Worm (Caenorhabditis elegans) whole organism, dauer: ENCODE measurements around the gene C16A11.10.

Experiments used
- unc-62 ChIP-seq: sonication (generic microtip); optimal IDR thresholded peaks from 2 replicates; lab custom pipeline; 2017; ENCODE audit warnings: missing biosample characterization, missing genetic modification reagents, missing genetic modification characterization

Gene C16A11.10

DNA sequence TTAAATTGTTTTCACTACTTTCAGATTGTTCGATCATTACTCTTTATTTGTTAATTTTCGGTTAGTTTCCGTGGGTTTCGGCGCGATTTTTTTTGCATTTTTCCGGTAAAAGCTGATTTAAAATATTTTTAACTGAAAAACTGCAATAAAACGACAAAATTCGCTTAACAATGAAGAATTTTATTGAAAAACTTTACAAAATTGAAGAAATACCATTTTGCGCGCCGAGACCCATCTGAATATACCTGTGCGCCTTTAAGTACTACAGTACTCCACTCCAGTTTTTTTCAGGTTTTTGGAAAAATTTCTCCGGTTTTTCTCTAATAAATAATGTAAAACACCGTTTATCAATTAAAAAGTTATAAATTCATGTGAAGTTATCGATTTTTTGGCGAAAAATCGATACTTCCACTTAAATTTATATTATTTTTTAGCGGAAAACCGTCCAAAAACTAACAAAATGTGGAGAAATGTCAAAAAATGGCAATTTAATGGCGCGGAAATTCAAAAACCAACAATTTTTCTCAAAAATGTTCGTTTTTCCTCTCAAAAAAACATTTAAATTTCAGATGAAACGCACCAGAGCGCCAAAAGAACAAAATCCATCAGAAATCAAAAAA, at the start of gene C16A11.10:
C16A11.10 (plus strand) TSS at position 570 of the 620 bp plus-strand sequence.
- no peak for TF ChIP-seq unc-62 (GFP tag; lab: Kevin White, UChicago)

DNA sequence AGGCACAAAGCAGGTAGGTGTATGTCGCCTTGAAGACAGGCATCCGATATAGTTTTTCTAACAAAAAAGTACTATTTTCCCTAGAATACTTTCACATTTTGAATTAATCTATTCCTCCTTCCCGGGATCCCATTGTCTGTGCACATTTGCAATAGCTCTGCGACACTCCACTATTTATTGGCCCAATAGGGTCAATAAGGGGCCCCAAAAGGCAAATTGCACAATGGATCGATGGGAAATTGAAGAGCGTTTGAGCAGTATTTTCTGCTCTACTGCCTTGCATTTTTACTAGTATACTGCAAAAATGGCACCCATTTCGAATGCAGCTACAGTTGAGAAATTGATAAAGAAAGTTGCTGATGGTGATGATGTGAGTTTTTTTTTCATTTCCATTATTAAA, 48.8 kb upstream of the C16A11.10 start, which contains the start of gene R03H10.11:
R03H10.11 (plus strand) TSS at position 301 of the 400 bp plus-strand sequence.
- no peak for TF ChIP-seq unc-62 (GFP tag; lab: Kevin White, UChicago)

DNA sequence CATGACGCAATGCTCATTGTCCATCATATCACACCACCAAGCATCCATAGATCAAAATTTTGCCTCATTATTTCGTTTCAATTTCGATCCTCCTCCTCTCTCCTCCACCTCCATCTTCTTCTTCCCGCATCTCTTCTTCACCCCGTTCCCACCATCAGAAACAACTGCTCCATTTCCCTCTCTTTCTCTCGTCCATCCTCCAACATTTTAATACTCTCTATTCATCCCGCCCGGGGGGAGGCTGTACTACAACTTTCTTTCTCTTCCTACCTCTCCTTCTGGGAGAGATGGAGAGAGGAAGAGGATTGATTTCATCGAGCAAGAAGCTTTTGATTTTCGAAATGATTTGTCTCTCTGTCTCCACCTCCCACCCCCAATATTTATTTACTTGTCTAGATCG, 47.2 kb upstream of the C16A11.10 start:
- no peak for TF ChIP-seq unc-62 (GFP tag; lab: Kevin White, UChicago)

DNA sequence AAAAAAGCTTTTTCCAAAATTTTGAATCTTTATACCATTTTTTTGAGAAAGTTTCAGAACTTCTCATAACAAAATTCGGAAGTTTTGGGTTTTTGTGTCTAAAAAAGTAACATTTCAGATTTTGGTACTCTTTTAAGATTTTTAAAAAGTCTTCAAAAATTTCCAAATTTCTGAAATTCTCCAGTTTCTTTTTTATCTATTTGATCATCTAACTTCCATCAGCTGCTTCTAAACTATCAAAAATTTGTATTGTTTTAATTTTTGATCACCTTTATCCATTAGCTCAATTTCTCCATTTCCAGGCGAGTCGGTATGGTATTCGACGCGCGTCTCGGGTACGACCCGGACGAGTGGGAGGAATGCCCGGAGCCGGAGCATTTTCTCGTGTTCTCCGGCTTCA, 44.8 kb upstream of the C16A11.10 start, which contains the start of gene cpna-1:
cpna-1 (plus strand) TSS at position 301 of the 400 bp plus-strand sequence.
- no peak for TF ChIP-seq unc-62 (GFP tag; lab: Kevin White, UChicago)

DNA sequence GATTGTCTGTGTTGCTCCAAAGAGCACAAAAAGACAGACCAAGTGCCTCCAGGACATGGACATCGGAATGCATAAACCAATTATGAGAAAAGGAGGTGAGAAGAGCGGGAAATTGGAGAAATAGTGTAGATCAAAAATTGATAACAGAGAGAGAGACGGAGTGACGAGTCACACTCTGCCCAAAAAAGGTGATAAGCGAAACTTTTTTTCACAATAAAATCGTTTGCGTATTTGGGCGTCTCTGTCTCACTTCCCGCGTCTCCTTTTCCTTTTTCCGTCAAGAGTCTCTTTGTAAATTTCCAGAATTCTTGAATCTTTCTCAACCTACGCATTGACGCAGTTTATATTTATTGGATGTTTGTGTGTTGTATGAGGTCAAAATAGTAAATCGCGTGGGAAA, 37.1 kb upstream of the C16A11.10 start, which contains the start of gene mth-2:
mth-2 (minus strand) TSS at position 188 of the 400 bp plus-strand sequence.
- no peak for TF ChIP-seq unc-62 (GFP tag; lab: Kevin White, UChicago)

DNA sequence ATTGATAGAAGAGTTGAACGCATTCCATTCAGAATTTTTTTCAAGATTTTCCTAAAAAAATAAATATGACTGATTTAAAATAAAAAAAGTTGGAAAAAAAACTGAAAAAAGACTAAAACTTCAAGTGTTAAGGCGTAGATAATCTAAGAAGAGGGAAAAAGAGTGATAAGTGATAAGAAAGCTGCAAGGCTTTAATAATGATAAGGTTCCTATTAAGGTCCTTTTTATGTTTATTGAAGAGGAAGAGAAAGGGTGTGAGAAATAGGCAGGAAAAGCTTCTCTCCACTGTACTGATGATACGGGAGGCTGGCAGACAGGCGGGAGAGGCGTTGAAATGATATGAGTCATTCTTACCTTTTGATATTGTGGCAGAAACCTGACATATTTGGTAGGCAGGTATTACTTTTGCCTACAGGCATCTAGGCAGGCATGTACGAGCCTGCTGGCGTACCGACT, 27.4 kb upstream of the C16A11.10 start, which contains the start of gene mth-1:
mth-1 (minus strand) TSS at position 51 of the 456 bp plus-strand sequence.
- no peak for TF ChIP-seq unc-62 (GFP tag; lab: Kevin White, UChicago)

DNA sequence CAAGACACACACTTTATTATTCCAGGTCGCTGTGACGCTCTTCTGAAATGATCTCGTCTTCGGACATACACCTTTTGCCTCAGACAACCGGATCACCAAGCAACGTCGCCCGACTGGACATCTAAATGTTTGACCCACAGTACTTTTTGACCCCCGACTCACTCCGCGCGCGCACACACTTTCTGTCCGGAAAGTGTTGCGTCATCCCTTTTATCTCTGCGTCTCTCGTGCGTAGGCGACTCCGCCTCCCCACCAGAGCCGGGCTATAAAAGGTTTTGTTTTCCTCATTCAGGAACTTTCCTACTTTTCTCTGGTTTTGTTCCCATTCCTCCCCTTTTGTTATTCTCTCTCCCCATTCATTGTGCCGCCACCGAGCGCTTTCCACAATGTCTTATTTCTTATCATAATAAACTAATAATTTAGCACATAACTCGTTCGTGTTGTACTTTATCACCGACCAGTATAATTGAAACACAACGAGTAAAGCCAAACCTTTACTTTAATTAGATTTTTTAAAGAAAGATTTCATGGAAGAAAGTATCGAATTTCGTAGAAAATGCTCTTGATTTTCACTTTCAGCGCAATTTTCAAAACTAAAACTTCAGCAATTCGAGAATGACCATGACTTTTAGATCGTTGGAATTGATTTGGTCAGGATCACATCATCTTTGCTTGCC, 22.0 kb upstream of the C16A11.10 start, which contains the start of gene F31D5.6:
F31D5.6 (plus strand) TSS at position 627 of the 677 bp plus-strand sequence.
- TF ChIP-seq unc-62 (GFP tag; lab: Kevin White, UChicago): no peak

DNA sequence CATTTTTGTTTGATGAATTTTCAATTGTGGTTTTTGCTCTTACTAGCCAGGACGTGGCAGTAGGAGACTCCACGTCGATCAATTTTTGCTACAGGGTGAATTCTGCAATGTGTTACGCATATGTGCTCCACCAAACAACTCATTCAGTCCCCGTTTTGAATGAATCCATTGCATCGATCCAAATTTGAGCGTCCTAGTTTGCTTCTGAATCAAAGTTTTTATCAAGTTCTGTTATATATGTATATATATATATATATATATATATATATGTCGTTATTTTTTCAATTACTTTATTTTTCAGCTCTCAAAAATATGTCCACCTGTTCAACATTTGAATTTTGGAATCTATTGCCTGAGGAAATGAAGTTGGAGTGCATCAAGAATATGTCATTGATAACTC, 20.1 kb upstream of the C16A11.10 start, which contains the start of gene F31D5.7:
F31D5.7 (plus strand) TSS at position 301 of the 400 bp plus-strand sequence.
- no peak for TF ChIP-seq unc-62 (GFP tag; lab: Kevin White, UChicago)

DNA sequence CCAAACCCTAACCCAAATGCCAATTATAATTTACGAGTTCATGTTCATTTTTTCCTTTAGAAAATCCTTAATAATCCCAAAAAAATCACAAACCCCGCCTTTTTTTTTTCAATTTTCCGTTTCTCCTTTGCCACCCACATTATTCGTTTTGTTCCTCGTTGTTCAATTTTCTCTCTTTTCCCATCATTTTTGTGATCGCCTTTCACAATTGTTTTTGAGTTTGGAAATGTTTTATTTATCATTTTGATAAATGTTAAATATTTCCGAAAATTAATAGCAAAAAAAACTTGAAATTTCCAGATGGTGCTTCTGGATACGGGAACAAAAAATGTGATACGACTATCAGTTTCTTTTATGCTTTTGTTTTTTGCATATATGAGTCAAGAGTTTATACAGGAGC, 15.9 kb upstream of the C16A11.10 start, which contains the start of gene F31D5.2:
F31D5.2 (plus strand) TSS at position 301 of the 400 bp plus-strand sequence.
- TF ChIP-seq unc-62 (GFP tag; lab: Kevin White, UChicago): no peak

DNA sequence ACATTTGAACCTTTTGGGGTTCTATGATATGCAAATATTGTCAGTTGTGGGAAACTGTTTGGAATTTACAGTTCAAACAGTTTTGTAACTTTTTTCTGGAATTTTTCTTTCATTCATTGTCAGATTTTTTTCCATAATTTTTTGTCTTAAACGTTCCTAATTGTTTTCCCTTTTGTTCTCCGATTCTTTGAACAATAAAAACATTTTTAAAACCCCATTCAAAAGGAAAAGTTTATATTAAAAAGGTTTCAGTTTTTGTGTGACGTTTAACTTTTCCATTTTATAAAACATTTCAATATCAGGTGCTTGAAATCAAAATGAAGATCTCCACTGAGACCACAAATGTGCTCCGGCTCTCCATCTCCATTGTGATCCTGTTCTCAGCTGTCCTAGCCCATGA, 12.1 kb upstream of the C16A11.10 start, which contains the start of gene F31D5.1:
F31D5.1 (plus strand) TSS at position 301 of the 400 bp plus-strand sequence.
- TF ChIP-seq unc-62 (GFP tag; lab: Kevin White, UChicago): no peak

DNA sequence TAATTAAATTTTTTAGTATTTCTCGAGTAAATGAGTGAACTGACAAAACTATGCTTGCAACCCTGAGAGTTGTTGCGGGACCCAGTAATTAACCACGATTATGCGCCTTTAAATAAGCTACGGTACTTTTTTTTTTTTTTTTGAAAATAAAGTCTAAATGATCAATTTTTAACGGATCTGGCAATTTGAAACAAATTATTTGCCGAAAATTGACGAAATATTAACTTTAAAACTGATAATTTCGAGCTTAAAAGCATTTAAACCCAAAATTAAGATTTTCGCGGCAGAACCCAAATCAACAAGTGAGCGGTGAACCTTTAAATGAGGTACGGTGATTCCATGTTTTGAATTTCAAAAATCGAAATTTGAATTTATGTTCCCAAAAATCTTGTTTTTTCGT, 8.7 kb upstream of the C16A11.10 start:
- no peak for TF ChIP-seq unc-62 (GFP tag; lab: Kevin White, UChicago)

DNA sequence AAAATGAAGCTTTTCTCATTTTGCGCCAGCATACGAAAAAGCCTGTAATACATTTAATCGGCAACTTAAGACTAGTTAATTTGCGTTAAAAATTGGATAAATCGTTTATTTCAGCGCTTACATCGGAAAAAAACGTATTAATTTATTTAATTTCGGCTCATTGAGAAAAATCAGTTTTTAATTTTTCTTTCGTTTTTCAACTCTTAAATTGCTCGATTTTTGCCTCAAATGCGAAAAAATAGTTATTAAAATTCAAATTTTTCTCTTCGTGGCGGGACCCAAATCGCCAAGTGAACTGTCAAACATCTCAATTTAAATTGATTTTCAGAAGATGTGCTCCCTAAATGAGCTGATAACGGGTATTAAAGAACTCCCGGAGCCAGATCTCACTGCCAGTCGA, 8.2 kb upstream of the C16A11.10 start, which contains the start of gene C16A11.5:
C16A11.5 (plus strand) TSS at position 323 of the 400 bp plus-strand sequence.
- TF ChIP-seq unc-62 (GFP tag; lab: Kevin White, UChicago): no peak

DNA sequence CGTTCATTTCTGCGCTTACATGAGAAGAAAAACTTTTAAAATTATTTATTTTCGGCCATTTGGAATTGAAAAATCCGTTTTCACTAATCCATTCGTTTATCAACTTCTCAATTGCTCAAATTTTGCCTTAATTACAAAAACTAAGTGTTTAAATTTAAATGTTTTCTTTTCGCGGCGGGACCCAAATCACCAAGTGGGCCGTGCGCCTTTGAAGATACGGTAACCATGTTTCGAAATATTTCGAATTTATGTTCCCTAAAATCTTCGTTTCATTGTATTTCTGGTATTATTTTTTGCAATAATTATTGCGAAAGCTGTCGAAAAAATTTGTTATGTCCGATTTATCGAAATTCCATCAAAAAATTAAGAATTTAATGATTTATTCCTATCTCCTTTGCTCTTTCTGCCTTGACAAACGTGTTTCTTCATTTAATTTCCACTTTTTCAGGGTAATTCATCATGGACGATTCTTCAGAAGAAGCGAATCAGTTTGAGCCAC, 4.5 kb upstream of the C16A11.10 start, which contains the start of gene C16A11.4:
C16A11.4 (plus strand) TSS at position 449 of the 499 bp plus-strand sequence.
- no peak for TF ChIP-seq unc-62 (GFP tag; lab: Kevin White, UChicago)

DNA sequence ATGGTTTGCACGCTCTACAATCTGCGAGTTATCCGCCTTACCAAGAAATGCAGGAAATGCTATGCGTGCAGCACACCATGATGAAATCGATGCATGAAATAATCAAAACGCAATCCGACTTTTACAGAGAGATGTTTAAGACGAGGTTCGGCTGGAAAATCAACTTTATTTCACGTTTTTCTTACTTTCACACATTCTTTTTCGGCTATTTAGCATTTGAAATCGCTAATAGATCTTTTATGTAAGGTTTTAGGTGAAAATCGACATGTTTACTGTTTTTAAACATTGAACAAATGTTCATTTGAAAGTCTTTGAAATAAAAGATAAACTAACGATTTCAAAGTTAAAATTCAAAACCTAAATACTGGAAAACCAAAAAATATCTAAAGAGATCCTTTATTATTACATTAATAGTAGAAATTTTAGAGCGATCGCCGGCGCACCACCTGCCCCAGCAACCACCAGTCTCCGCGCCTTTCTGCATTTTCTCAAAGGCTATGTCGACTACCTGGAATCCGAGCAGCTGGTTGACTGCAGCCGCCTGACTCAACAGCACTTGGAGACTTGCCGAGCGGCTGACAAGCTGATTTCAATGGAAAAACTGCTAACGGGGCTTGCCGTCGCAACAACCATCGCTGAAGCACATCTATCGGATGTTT, 2.9 kb upstream of the C16A11.10 start:
- TF ChIP-seq unc-62 (GFP tag; lab: Kevin White, UChicago): no peak

DNA sequence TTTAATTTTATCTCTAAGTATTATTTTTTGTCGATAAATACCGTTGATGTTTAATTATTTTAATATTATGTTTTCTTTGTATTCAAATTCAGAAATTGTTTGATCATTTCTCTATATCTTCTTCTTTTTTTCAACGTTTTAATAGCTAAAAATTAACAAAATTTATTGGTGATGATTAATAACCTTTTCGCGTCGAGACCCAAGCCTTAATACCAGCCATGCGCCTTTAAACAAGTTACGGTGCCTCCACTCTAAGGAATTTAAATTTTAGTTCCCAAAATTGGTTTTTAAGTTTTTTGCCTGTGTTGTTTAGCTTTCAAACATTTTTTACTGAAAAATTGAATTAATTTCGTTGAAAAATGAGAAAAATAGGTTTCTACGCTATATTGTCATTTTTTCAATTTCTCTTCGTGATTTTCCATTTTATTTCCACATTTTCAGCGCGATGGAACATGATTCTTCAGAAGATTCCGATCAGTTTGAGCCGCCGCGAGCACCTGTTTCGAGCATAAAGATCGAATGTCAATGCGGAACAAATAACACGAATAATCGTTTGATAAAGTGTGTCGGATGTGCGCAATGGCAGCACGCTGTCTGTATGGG, 2.0 kb upstream of the C16A11.10 start, which contains the start of gene C16A11.3:
C16A11.3 (plus strand) TSS at position 440 of the 603 bp plus-strand sequence.
- TF ChIP-seq unc-62 (GFP tag; lab: Kevin White, UChicago): no peak
